Worm (Caenorhabditis elegans) whole organism, midembryonic: ENCODE measurements around the gene W08E12.9.

Experiments
- T22C8.4 ChIP-seq: fragments of 200-800 bp; sonication (Bioruptor generic); IDR thresholded peaks from 2 replicates; pipeline ENCODE4 v1.3.6; 2022; ENCODE audit warnings: missing genetic modification characterization, missing compliant biosample characterization
- cog-1 ChIP-seq: sonication (generic microtip); optimal IDR thresholded peaks from 2 replicates; lab custom pipeline; 2016; ENCODE audit warnings: missing genetic modification characterization, missing compliant biosample characterization
- flt-1 ChIP-seq: fragments of 200-800 bp; sonication (Bioruptor generic); IDR thresholded peaks from 2 replicates; pipeline ENCODE4 v1.3.6; 2022; ENCODE audit warnings: missing genetic modification characterization, missing compliant biosample characterization
- klf-2 ChIP-seq: fragments of 200-800 bp; sonication (Bioruptor generic); conservative IDR thresholded peaks from 2 replicates; pipeline ENCODE4 v1.3.6; 2022; ENCODE audit warnings: missing genetic modification reagents, missing genetic modification characterization, missing compliant biosample characterization
- med-1 ChIP-seq: sonication (generic microtip); optimal IDR thresholded peaks from 2 replicates; lab custom pipeline; 2017; ENCODE audit warnings: missing genetic modification characterization, mild to moderate bottlenecking, missing compliant biosample characterization, antibody characterized with exemption, missing genetic modification reagents; ENCODE audit not compliant: insufficient read depth
- ref-1 ChIP-seq: fragments of 200-800 bp; sonication (Bioruptor generic); conservative IDR thresholded peaks from 2 replicates; pipeline ENCODE4 v1.3.6; 2022; ENCODE audit warnings: missing genetic modification reagents, missing genetic modification characterization, missing compliant biosample characterization
- tab-1 ChIP-seq: fragments of 200-800 bp; sonication (Bioruptor generic); IDR thresholded peaks from 2 replicates; pipeline ENCODE4 v1.3.6; 2022; ENCODE audit warnings: missing genetic modification characterization, missing compliant biosample characterization
- ztf-23 ChIP-seq: fragments of 200-800 bp; sonication (Bioruptor generic); IDR thresholded peaks from 2 replicates; pipeline ENCODE4 v1.3.6; 2022; ENCODE audit warnings: missing genetic modification reagents, missing genetic modification characterization, missing compliant biosample characterization
- ztf-29 ChIP-seq: fragments of 200-800 bp; sonication (Bioruptor generic); IDR thresholded peaks from 2 replicates; pipeline ENCODE4 v1.3.6; 2022; ENCODE audit warnings: missing genetic modification reagents, missing genetic modification characterization, missing compliant biosample characterization

The W08E12.9 gene

DNA sequence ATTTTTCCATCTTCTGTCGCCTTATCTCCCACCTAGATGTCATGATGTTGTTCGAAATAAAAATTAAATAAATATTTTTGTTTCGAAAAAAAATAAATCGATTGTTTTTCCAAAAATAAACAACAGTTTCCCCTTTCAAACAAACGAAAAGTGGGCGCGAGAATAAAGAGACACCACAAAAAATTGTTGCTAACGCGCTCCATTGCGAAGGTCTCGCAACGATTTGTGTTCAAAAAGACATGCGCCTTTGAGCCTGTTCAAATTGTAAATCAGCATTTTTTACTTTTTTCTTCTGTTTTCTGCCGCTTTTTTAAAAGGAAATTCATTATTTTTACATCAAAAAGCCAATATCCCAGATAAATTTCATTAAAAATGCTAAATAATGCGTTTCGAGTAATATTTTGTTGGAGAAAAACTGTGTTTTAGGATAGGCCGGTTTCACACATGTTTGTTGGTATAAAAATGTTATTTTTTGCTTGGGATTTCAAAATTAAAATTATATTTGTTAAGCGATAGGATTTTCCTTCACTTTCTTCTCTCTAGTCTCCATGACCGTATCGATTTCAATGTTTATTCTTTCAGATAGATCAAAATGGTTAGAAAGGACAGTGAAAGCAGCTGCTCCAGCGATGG is 12.7 kb downstream of the W08E12.9 start, which contains the start of gene W08E12.7:
Gene W08E12.7, plus strand, starts transcription at position 583 of the 633 bp plus-strand sequence.
- TF ChIP-seq klf-2 (GFP tag; lab: Robert Waterston, UW) (peak; percentile 60; the same call in 1 of the 2 replicates), cog-1 (peak; percentile 91), T22C8.4 (GFP tag; lab: Robert Waterston, UW) (no peak), ztf-29 (GFP tag; lab: Robert Waterston, UW) (no peak), ztf-23 (GFP tag; lab: Robert Waterston, UW) (peak; percentile 67), flt-1 (GFP tag; lab: Robert Waterston, UW) (peak; percentile 77)

DNA sequence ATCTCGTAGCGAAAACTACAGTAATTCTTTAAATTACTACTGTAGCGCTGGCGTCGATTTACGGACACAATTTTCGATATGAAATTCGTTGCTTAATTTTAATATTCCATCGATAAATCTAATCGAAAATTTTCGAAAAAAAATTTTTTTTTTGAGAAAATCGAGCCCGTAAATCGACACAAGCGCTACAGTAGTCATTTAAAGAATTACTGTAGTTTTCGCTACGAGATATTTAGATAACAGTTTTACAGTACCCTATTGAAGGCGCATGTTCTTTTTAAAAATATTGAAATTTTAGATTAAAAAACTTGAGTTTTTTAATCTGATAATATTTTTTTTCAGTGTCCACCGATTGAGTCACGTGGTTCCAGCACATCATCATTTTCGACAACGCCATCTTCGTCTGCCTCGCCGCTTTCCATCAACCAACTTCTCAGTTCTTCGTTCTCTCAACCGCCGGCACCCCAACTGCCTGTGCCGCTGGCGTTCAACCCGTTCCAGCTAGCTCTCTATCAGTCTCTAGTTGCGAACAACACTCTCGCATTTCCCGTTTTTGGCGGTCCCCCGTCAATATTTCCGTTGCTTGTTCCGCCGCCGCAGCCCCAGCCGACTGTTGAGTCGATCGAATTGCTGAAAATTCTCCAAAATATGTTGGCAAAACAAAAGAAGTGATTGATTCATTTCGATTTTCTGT is 13.4 kb downstream of the W08E12.9 start:
- no peak for TF ChIP-seq ref-1 (GFP tag; lab: Robert Waterston, UW)
- no peak for TF ChIP-seq ztf-29 (GFP tag; lab: Robert Waterston, UW)
- no peak for TF ChIP-seq flt-1 (GFP tag; lab: Robert Waterston, UW)
- TF ChIP-seq klf-2 (GFP tag; lab: Robert Waterston, UW): no peak
- TF ChIP-seq med-1 (GFP tag; lab: Kevin White, UChicago): no peak
- TF ChIP-seq tab-1 (GFP tag; lab: Robert Waterston, UW): no peak
- TF ChIP-seq T22C8.4 (GFP tag; lab: Robert Waterston, UW): no peak
- TF ChIP-seq cog-1: no peak
- TF ChIP-seq ztf-23 (GFP tag; lab: Robert Waterston, UW): no peak

DNA sequence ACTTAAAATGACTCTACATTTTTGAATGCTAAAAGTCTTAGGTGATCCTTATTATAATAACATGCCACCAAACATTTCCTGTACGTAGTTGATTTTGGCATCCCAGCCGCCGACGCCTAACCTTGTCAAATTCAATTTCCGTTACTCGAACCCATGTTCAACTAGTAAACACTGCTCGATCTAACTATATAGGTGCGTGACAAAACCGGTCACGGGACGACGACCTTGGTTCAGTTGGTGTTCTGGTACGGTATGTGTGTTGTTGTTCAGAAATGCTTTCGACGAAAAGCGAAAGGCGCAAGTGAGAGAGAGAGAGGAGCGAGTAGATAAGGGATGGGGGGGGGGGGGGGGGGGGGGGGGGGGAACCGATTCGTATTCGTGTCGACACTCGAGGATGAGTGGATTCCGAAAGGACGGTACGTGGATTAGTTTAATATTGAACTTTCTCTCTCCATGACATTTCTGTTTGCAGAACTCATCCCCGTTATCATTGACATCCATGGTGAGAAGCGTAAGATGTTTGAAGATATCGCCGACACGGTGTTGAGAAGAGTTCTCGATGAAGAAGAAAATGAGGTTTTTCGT is 15.3 kb downstream of the W08E12.9 start, which contains the start of gene W08E12.8:
Gene W08E12.8, plus strand, starts transcription at position 395 of the 585 bp plus-strand sequence.
- TF ChIP-seq tab-1 (GFP tag; lab: Robert Waterston, UW) (no peak), ref-1 (GFP tag; lab: Robert Waterston, UW) (no peak), ztf-23 (GFP tag; lab: Robert Waterston, UW) (no peak), klf-2 (GFP tag; lab: Robert Waterston, UW) (no peak), flt-1 (GFP tag; lab: Robert Waterston, UW) (no peak)

DNA sequence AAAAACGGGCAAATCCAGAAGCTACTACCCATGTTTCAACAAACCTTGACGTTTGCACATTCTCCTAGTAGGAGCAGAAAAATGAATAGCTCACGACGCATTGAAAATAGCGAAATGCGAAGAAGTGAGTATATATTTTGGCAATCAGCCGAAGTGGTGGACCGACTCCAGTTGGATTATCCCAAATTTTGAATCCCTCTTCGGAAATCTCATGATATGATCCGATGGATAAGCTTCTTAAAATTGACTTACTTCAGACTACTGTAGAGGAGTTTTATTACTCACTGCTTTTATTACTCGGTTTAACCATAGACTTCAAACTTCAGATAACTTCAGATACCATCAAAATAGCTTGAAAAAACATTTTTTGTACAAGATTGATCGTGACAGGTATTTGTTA is 18.1 kb downstream of the W08E12.9 start, which contains the start of gene gcy-23:
Gene gcy-23, minus strand, starts transcription at position 101 of the 400 bp plus-strand sequence.
- no peak for TF ChIP-seq cog-1
- TF ChIP-seq ztf-29 (GFP tag; lab: Robert Waterston, UW): no peak
- no peak for TF ChIP-seq ref-1 (GFP tag; lab: Robert Waterston, UW)
- TF ChIP-seq klf-2 (GFP tag; lab: Robert Waterston, UW): no peak
- TF ChIP-seq ztf-23 (GFP tag; lab: Robert Waterston, UW): no peak
- TF ChIP-seq T22C8.4 (GFP tag; lab: Robert Waterston, UW): no peak
- no peak for TF ChIP-seq flt-1 (GFP tag; lab: Robert Waterston, UW)
- no peak for TF ChIP-seq tab-1 (GFP tag; lab: Robert Waterston, UW)
- TF ChIP-seq med-1 (GFP tag; lab: Kevin White, UChicago): no peak

DNA sequence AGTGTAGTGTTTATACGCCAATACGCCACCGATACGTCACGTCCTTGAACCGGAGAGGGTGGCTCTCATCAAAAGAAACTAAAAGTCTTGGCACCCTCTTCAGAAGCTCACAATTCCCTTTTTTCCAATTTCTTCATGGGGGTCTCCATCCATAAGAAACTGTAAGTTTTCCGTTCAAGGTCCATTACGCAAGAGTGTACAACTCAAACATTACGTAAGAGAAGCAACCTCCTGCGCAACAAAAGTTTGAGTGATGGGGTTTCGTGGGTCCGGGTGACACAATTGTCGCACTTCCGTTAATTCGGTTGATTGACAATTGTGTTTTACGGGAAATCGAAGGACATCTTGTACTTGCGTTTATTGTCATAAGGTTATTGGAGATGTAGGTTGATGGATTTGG is 28.5 kb downstream of the W08E12.9 start:
- TF ChIP-seq ztf-29 (GFP tag; lab: Robert Waterston, UW) (no peak), ref-1 (GFP tag; lab: Robert Waterston, UW) (no peak), ztf-23 (GFP tag; lab: Robert Waterston, UW) (no peak), flt-1 (GFP tag; lab: Robert Waterston, UW) (no peak), tab-1 (GFP tag; lab: Robert Waterston, UW) (no peak), T22C8.4 (GFP tag; lab: Robert Waterston, UW) (no peak), med-1 (GFP tag; lab: Kevin White, UChicago) (no peak), klf-2 (GFP tag; lab: Robert Waterston, UW) (no peak), cog-1 (no peak)

DNA sequence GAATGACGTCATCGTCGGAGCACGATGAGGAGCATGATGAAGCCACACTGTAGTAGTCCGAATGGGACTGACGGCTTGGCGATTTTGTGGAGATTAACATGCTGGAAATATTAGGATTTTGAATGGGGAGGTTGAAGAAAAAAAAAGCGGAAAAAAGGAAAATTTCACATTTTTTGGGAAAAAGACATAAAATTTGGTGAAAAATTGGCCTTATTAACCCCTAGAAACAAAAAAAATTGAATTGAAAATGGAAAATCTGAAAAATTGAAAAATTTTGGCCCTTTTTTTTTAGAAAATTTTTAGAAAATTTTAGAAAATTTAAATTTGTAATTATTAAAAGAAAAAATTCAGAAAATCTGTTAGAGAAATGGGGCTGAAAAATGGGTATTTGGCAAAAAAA is 34.1 kb downstream of the W08E12.9 start, which contains the start of gene T26C12.3:
Gene T26C12.3, minus strand, starts transcription at position 101 of the 400 bp plus-strand sequence.
- TF ChIP-seq cog-1 (no peak), klf-2 (GFP tag; lab: Robert Waterston, UW) (no peak), T22C8.4 (GFP tag; lab: Robert Waterston, UW) (no peak), ztf-23 (GFP tag; lab: Robert Waterston, UW) (no peak), ref-1 (GFP tag; lab: Robert Waterston, UW) (no peak), ztf-29 (GFP tag; lab: Robert Waterston, UW) (no peak), tab-1 (GFP tag; lab: Robert Waterston, UW) (no peak), med-1 (GFP tag; lab: Kevin White, UChicago) (no peak), flt-1 (GFP tag; lab: Robert Waterston, UW) (no peak)

DNA sequence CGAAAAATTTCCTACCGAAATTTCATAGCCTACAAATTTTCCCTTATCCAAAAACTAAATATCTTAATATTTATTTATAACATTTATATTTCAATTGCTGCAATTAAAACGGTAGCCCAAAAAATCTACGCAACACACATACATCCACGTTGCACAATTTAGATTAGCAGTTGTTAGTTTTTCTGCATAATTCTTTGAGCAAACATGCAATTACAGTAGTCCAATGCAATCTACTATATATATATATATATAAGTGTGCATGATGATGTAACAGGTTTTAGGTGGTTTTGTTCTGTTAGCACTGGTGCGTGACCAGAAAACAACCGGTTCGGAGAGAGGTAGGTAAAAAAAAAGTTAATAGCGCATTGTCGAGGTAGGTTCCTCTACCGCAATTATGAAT is 36.0 kb downstream of the W08E12.9 start:
- TF ChIP-seq ref-1 (GFP tag; lab: Robert Waterston, UW) (no peak), T22C8.4 (GFP tag; lab: Robert Waterston, UW) (no peak), ztf-29 (GFP tag; lab: Robert Waterston, UW) (no peak), flt-1 (GFP tag; lab: Robert Waterston, UW) (no peak), med-1 (GFP tag; lab: Kevin White, UChicago) (no peak), tab-1 (GFP tag; lab: Robert Waterston, UW) (no peak), ztf-23 (GFP tag; lab: Robert Waterston, UW) (no peak), klf-2 (GFP tag; lab: Robert Waterston, UW) (no peak), cog-1 (no peak)

DNA sequence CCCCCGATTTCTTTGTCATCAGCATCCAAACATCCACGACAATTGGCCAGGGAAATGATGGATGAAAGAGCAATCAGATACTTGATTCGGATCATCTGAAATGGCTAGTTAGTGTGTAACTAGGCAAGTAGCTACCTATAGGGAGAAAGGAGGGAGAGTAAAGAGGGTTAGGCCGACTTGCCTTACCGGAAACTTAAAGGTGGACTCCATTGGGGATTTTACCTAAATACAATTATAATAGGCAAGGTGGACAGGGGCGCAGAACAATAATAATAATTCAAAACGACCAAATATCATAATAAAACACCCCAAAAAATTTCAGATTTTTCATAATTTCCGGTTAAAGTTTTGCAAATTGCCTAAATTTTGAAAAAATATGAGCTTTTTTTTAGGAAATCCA is 39.8 kb downstream of the W08E12.9 start, which contains the start of gene clec-173:
Gene clec-173, minus strand, starts transcription at position 101 of the 400 bp plus-strand sequence.
- no peak for TF ChIP-seq ref-1 (GFP tag; lab: Robert Waterston, UW)
- no peak for TF ChIP-seq tab-1 (GFP tag; lab: Robert Waterston, UW)
- no peak for TF ChIP-seq T22C8.4 (GFP tag; lab: Robert Waterston, UW)
- no peak for TF ChIP-seq ztf-29 (GFP tag; lab: Robert Waterston, UW)
- no peak for TF ChIP-seq klf-2 (GFP tag; lab: Robert Waterston, UW)
- no peak for TF ChIP-seq med-1 (GFP tag; lab: Kevin White, UChicago)
- TF ChIP-seq flt-1 (GFP tag; lab: Robert Waterston, UW): no peak
- TF ChIP-seq cog-1: no peak
- no peak for TF ChIP-seq ztf-23 (GFP tag; lab: Robert Waterston, UW)
